Worm (Caenorhabditis elegans) whole organism, late embryonic: ENCODE measurements around the gene scl-1.

ENCODE experiments used
- C08G9.2 ChIP-seq: sonication (generic microtip); optimal IDR thresholded peaks from 2 replicates; lab custom pipeline; 2016; ENCODE audit warnings: mild to moderate bottlenecking, missing genetic modification characterization, moderate library complexity, missing compliant biosample characterization
- C38D4.7 ChIP-seq: fragments of 200-800 bp; sonication (Bioruptor generic); optimal IDR thresholded peaks from 2 replicates; lab custom pipeline; 2018; ENCODE audit warnings: mild to moderate bottlenecking, missing genetic modification characterization, moderate library complexity, missing compliant biosample characterization
- K02D7.2 ChIP-seq: sonication (generic microtip); optimal IDR thresholded peaks from 2 replicates; lab custom pipeline; 2017; ENCODE audit warnings: mild to moderate bottlenecking, missing genetic modification characterization, missing compliant biosample characterization
- K09A11.1 ChIP-seq: sonication (generic microtip); optimal IDR thresholded peaks from 2 replicates; lab custom pipeline; 2017; ENCODE audit warnings: antibody characterized with exemption, mild to moderate bottlenecking, missing genetic modification characterization, missing compliant biosample characterization; ENCODE audit not compliant: insufficient read depth
- T23F11.4 ChIP-seq: fragments of 200-800 bp; sonication (Bioruptor generic); optimal IDR thresholded peaks from 2 replicates; lab custom pipeline; 2018; ENCODE audit warnings: mild to moderate bottlenecking, missing genetic modification characterization, missing compliant biosample characterization
- Y22D7AL.16 ChIP-seq: sonication (generic microtip); optimal IDR thresholded peaks from 2 replicates; lab custom pipeline; 2016; ENCODE audit warnings: missing genetic modification characterization, missing compliant biosample characterization
- ama-1 ChIP-seq: fragments of 150-350 bp; optimal IDR thresholded peaks from 2 replicates; lab custom pipeline; 2014
- ceh-18 ChIP-seq: sonication (generic microtip); optimal IDR thresholded peaks from 2 replicates; lab custom pipeline; 2016; ENCODE audit warnings: missing genetic modification characterization, missing compliant biosample characterization
- ceh-2 ChIP-seq: sonication (generic microtip); optimal IDR thresholded peaks from 2 replicates; lab custom pipeline; 2016; ENCODE audit warnings: missing genotype, missing genetic modification characterization, missing compliant biosample characterization
- ceh-22 ChIP-seq: sonication (generic microtip); optimal IDR thresholded peaks from 2 replicates; lab custom pipeline; 2017; ENCODE audit warnings: missing biosample characterization, missing genetic modification characterization
- ceh-30 ChIP-seq: fragments of 150-350 bp; optimal IDR thresholded peaks from 2 replicates; lab custom pipeline; 2014; ENCODE audit warnings: missing biosample characterization, missing genetic modification characterization
- ceh-48 ChIP-seq: sonication (generic microtip); optimal IDR thresholded peaks from 2 replicates; lab custom pipeline; 2016; ENCODE audit warnings: missing genetic modification characterization, inconsistent platforms, missing compliant biosample characterization
- che-1 ChIP-seq: sonication (generic microtip); optimal IDR thresholded peaks from 2 replicates; lab custom pipeline; 2016; ENCODE audit warnings: mild to moderate bottlenecking, missing genetic modification characterization, missing compliant biosample characterization
- dve-1 ChIP-seq: sonication (generic microtip); optimal IDR thresholded peaks from 2 replicates; lab custom pipeline; 2017; ENCODE audit warnings: antibody characterized with exemption, mild to moderate bottlenecking, missing genetic modification characterization, missing compliant biosample characterization
- eyg-1 ChIP-seq: sonication (generic microtip); optimal IDR thresholded peaks from 2 replicates; lab custom pipeline; 2016; ENCODE audit warnings: missing genotype, missing genetic modification characterization, missing compliant biosample characterization
- fax-1 ChIP-seq: sonication (generic microtip); optimal IDR thresholded peaks from 2 replicates; lab custom pipeline; 2016; ENCODE audit warnings: missing genotype, missing genetic modification characterization, missing compliant biosample characterization
- fkh-10 ChIP-seq: fragments of 150-350 bp; optimal IDR thresholded peaks from 2 replicates; lab custom pipeline; 2014; ENCODE audit warnings: missing biosample characterization, missing genetic modification reagents, missing genetic modification characterization
- gmeb-2 ChIP-seq: sonication (generic microtip); optimal IDR thresholded peaks from 2 replicates; lab custom pipeline; 2016; ENCODE audit warnings: missing genetic modification characterization, inconsistent platforms, missing compliant biosample characterization
- hlh-13 ChIP-seq: fragments of 200-800 bp; sonication (Bioruptor generic); optimal IDR thresholded peaks from 2 replicates; lab custom pipeline; 2018; ENCODE audit warnings: mild to moderate bottlenecking, missing genetic modification characterization, missing compliant biosample characterization
- hlh-15 ChIP-seq: sonication (generic microtip); optimal IDR thresholded peaks from 2 replicates; lab custom pipeline; 2016; ENCODE audit warnings: missing genetic modification characterization, missing compliant biosample characterization
- hlh-30 ChIP-seq: sonication (generic microtip); optimal IDR thresholded peaks from 2 replicates; lab custom pipeline; 2017; ENCODE audit warnings: antibody characterized with exemption, missing genetic modification characterization, missing compliant biosample characterization; ENCODE audit not compliant: insufficient read depth
- hlh-6 ChIP-seq: sonication (generic microtip); optimal IDR thresholded peaks from 2 replicates; lab custom pipeline; 2016; ENCODE audit warnings: missing genotype, missing genetic modification characterization, missing compliant biosample characterization
- lim-6 ChIP-seq: sonication (generic microtip); optimal IDR thresholded peaks from 2 replicates; lab custom pipeline; 2016; ENCODE audit warnings: missing genetic modification characterization, missing compliant biosample characterization
- mec-3 ChIP-seq: sonication (generic microtip); optimal IDR thresholded peaks from 2 replicates; lab custom pipeline; 2016; ENCODE audit warnings: borderline replicate concordance, missing genetic modification characterization, missing compliant biosample characterization
- nfya-1 ChIP-seq: sonication (generic microtip); optimal IDR thresholded peaks from 2 replicates; lab custom pipeline; 2017; ENCODE audit warnings: missing genetic modification characterization, mild to moderate bottlenecking, missing compliant biosample characterization, antibody characterized with exemption, moderate library complexity
- nhr-232 ChIP-seq: sonication (generic microtip); optimal IDR thresholded peaks from 2 replicates; lab custom pipeline; 2016; ENCODE audit warnings: missing genetic modification characterization, missing compliant biosample characterization
- npax-4 ChIP-seq: sonication (generic microtip); optimal IDR thresholded peaks from 2 replicates; lab custom pipeline; 2016; ENCODE audit warnings: missing genetic modification characterization, missing compliant biosample characterization
- pat-9 ChIP-seq: fragments of 200-800 bp; sonication (Bioruptor generic); optimal IDR thresholded peaks from 2 replicates; lab custom pipeline; 2018; ENCODE audit warnings: mild to moderate bottlenecking, missing genetic modification characterization, moderate library complexity, missing compliant biosample characterization
- pha-2 ChIP-seq: sonication (generic microtip); optimal IDR thresholded peaks from 2 replicates; lab custom pipeline; 2017; ENCODE audit warnings: mild to moderate bottlenecking, missing genetic modification characterization, missing compliant biosample characterization
- ref-2 ChIP-seq: sonication (generic microtip); optimal IDR thresholded peaks from 2 replicates; lab custom pipeline; 2016; ENCODE audit warnings: missing genetic modification characterization, missing compliant biosample characterization
- sox-4 ChIP-seq: sonication (generic microtip); optimal IDR thresholded peaks from 2 replicates; lab custom pipeline; 2017; ENCODE audit warnings: mild to moderate bottlenecking, missing genetic modification characterization, inconsistent platforms, missing compliant biosample characterization
- tbx-7 ChIP-seq: sonication (generic microtip); optimal IDR thresholded peaks from 2 replicates; lab custom pipeline; 2016; ENCODE audit warnings: missing genotype, missing genetic modification characterization, missing compliant biosample characterization
- ttx-3 ChIP-seq: sonication (generic microtip); optimal IDR thresholded peaks from 2 replicates; lab custom pipeline; 2016; ENCODE audit warnings: missing genetic modification reagents, missing genetic modification characterization, missing compliant biosample characterization
- unc-3 ChIP-seq, 2 experiments: fragments of 200-800 bp in 1 of 2; sonication (Bioruptor generic) in 1 of 2; sonication (generic microtip) in 1 of 2; conservative IDR thresholded peaks in 1 of 2; optimal IDR thresholded peaks in 1 of 2; 2 replicates each; pipeline versions ENCODE4 v1.3.6 to Lab custom; 2016 to 2022; ENCODE audit warnings: missing compliant biosample characterization in 2 of 2, missing genetic modification characterization in 2 of 2, missing genetic modification reagents in 1 of 2
- unc-42 ChIP-seq: sonication (generic microtip); optimal IDR thresholded peaks from 2 replicates; lab custom pipeline; 2016; ENCODE audit warnings: missing genotype, missing genetic modification characterization, missing compliant biosample characterization
- unc-55 ChIP-seq: sonication (generic microtip); optimal IDR thresholded peaks from 2 replicates; lab custom pipeline; 2017; ENCODE audit warnings: missing biosample characterization, missing genetic modification reagents, missing genetic modification characterization
- unc-86 ChIP-seq: sonication (generic microtip); optimal IDR thresholded peaks from 2 replicates; lab custom pipeline; 2016; ENCODE audit warnings: missing genetic modification characterization, missing compliant biosample characterization
- ztf-16 ChIP-seq: sonication (generic microtip); optimal IDR thresholded peaks from 2 replicates; lab custom pipeline; 2017; ENCODE audit warnings: missing genetic modification characterization, missing compliant biosample characterization

Gene scl-1

DNA sequence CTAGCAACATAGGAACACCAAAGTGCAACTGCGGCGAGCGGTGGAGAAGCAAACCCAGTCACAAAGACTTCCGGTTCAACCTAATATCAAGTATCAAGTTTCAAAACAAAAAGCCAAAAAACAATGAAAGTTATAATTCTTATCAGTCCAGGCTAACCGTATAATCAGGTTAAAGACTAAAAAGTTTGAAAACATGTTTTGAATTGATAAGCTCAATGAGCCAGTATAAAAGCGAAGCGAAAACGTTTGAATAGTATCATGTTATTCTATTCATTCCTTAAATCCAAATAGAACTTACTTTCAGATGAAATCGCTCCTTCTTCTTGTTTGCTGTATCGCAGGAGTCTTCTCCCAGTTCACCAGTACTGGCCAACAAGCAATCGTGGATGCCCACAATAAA, 5.1 kb upstream of the scl-1 start, which contains the start of gene scl-11:
scl-11 (plus strand) TSS at position 301 of the 400 bp plus-strand sequence.
- TF ChIP-seq C08G9.2 (no peak), K02D7.2 (tag; lab: Kevin White, UChicago) (no peak), eyg-1 (tag; lab: Kevin White, UChicago) (no peak), fax-1 (no peak), fkh-10 (GFP tag; lab: Kevin White, UChicago) (no peak), unc-42 (tag; lab: Kevin White, UChicago) (no peak), pat-9 (tag; lab: Kevin White, UChicago) (no peak), unc-86 (tag; lab: Kevin White, UChicago) (no peak), hlh-15 (tag; lab: Kevin White, UChicago) (no peak), hlh-30 (tag; lab: Kevin White, UChicago) (no peak), npax-4 (tag; lab: Kevin White, UChicago) (no peak), Y22D7AL.16 (tag; lab: Kevin White, UChicago) (no peak), ceh-30 (no peak), ceh-2 (tag; lab: Kevin White, UChicago) (no peak), T23F11.4 (no peak), sox-4 (no peak), ceh-18 (tag; lab: Kevin White, UChicago) (no peak)

DNA sequence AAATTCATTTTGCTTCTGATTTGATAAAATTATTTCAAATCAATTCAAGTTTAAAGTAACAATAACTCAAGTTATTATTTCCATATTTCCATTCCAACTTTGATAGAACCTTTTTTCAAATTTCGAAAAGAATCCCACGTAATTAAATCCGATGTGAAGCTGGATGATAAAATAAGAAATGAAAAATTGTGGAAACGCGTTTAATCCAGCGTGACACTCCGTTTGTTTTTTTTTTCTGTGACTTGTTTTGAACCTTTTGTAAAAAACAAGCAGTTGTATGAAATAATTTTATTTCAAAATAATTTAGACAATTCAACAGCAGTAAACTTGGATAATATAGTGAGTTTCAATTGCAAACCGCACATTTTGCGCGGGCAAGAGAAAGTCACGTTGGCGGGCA, 3.6 kb upstream of the scl-1 start, which contains the start of gene F49E11.7:
F49E11.7 (plus strand) TSS at position 301 of the 400 bp plus-strand sequence.
- TF ChIP-seq ceh-30 (no peak), ttx-3 (tag; lab: Kevin White, UChicago) (no peak), C38D4.7 (no peak), ref-2 (tag; lab: Kevin White, UChicago) (no peak), K09A11.1 (no peak), che-1 (tag; lab: Kevin White, UChicago) (no peak), hlh-13 (no peak), nfya-1 (tag; lab: Kevin White, UChicago) (no peak)
- TF ChIP-seq, all 69 proteins: peak for 0

DNA sequence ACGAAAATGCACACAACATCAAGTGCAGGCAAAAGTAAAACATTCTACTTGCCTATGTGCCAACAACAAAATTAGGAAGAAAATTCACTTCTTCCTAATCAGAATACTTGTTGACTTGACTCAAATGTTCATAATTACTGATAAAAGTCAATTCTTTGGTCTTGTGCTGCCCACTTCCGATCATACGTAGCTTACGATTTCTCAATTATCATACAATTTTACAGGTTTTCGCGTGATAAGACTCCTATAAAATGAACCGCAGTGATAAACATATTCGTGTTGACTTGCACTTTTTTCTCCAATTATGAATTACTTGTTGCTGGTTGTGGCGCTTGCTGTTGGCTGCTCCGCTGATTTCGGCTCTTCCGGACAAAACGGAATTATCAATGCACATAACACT, 1.3 kb downstream of the scl-1 start, which contains the start of gene scl-2:
scl-2 (plus strand) TSS at position 293 of the 400 bp plus-strand sequence.
- no peak for TF ChIP-seq K09A11.1
- TF ChIP-seq tbx-7 (tag; lab: Kevin White, UChicago) = no peak
- no peak for TF ChIP-seq hlh-15 (tag; lab: Kevin White, UChicago)
- TF ChIP-seq gmeb-2 = no peak
- TF ChIP-seq ref-2 (tag; lab: Kevin White, UChicago) = no peak
- TF ChIP-seq unc-86 (tag; lab: Kevin White, UChicago) = no peak
- TF ChIP-seq ztf-16 (tag; lab: Kevin White, UChicago) = no peak
- no peak for TF ChIP-seq mec-3 (tag; lab: Kevin White, UChicago)
- no peak for TF ChIP-seq dve-1 (tag; lab: Kevin White, UChicago)
- no peak for TF ChIP-seq unc-55 (GFP tag; lab: Kevin White, UChicago)
- TF ChIP-seq ttx-3 (tag; lab: Kevin White, UChicago) = no peak
- no peak for TF ChIP-seq fax-1
- TF ChIP-seq nhr-232 = no peak
- no peak for TF ChIP-seq unc-42 (tag; lab: Kevin White, UChicago)
- TF ChIP-seq ceh-22 = no peak
- TF ChIP-seq, all 69 proteins: peak for 0

DNA sequence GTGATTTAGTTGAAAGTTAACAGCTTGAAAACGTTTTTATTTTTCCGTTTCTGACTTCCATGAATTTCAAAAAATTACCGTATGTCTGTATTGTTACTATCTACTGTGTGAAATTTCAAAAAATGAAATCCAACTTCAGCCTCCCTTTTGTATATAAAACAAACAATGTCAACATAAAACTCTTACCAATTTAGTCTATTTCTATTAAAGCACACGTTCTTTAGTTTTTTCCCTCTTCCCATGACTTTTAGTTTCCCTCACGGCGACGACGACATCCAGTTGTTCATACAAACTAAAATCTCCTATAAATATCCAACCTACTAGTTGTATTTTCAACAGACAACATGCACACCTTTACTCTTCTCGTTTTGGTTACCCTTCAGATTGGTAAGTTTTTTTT, 3.2 kb downstream of the scl-1 start, which contains the start of gene scl-3:
scl-3 (plus strand) TSS at position 301 of the 400 bp plus-strand sequence.
- TF ChIP-seq unc-86 (tag; lab: Kevin White, UChicago) (no peak), npax-4 (tag; lab: Kevin White, UChicago) (no peak), Y22D7AL.16 (tag; lab: Kevin White, UChicago) (no peak), ama-1 (lab: Kevin White, UChicago) (no peak), ref-2 (tag; lab: Kevin White, UChicago) (no peak), K09A11.1 (no peak), ceh-48 (tag; lab: Kevin White, UChicago) (no peak), lim-6 (tag; lab: Kevin White, UChicago) (no peak), unc-3 (GFP tag; conservative IDR thresholded peaks at IDR 0.05; lab: Robert Waterston, UW) (no peak), unc-3 (tag; optimal IDR thresholded peaks at IDR 0.05; lab: Kevin White, UChicago) (no peak), hlh-13 (no peak), sox-4 (no peak), unc-42 (tag; lab: Kevin White, UChicago) (no peak), ttx-3 (tag; lab: Kevin White, UChicago) (no peak), hlh-6 (tag; lab: Kevin White, UChicago) (no peak), pha-2 (tag; lab: Kevin White, UChicago) (no peak), fax-1 (no peak)
